Worm (Caenorhabditis elegans): ENCODE data around the gene mlc-2.

Gene mlc-2

DNA sequence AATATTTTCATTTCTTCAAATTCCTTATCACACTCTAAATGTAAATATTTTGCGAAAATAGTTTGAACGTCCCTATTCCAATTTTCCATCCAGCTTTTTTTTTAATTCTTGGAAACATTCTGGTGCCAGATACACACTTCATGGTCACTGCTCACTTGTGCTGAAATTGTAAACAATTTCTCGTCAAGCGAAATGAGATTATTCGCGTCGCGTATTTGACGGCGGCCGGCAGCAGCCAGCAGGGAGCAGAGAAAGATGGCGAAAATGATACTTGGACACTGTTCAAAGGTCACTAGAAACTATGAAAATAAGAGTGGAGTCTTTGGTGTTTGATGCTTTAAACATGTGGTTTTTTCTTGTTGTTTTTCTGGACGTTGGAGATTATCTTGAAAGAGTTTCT lies 48.1 kb upstream of the mlc-2 start:
- TF ChIP-seq ztf-11 (tag; optimal IDR thresholded peaks at IDR 0.05) (no peak), F13H6.1 (tag; optimal IDR thresholded peaks at IDR 0.05) (peak; percentile 26), ztf-4 (tag; optimal IDR thresholded peaks at IDR 0.05) (no peak), skn-1 (tag; optimal IDR thresholded peaks at IDR 0.05) (no peak), crh-2 (tag; optimal IDR thresholded peaks at IDR 0.05) (peak; percentile 55), sma-9 (GFP tag; optimal IDR thresholded peaks at IDR 0.05) (peak; percentile 73), sma-9 (tag; optimal IDR thresholded peaks at IDR 0.05) (no peak), sma-3 (GFP tag; optimal IDR thresholded peaks at IDR 0.05) (no peak), elt-3 (tag; optimal IDR thresholded peaks at IDR 0.05) (no peak), lsy-2 (tag; optimal IDR thresholded peaks at IDR 0.05) (peak in 1 of 2 experiments; percentile 30), fos-1 (tag; optimal IDR thresholded peaks at IDR 0.05) (peak; percentile 35), snpc-4 (tag; optimal IDR thresholded peaks at IDR 0.05) (no peak), ceh-82 (tag; optimal IDR thresholded peaks at IDR 0.05) (no peak)

DNA sequence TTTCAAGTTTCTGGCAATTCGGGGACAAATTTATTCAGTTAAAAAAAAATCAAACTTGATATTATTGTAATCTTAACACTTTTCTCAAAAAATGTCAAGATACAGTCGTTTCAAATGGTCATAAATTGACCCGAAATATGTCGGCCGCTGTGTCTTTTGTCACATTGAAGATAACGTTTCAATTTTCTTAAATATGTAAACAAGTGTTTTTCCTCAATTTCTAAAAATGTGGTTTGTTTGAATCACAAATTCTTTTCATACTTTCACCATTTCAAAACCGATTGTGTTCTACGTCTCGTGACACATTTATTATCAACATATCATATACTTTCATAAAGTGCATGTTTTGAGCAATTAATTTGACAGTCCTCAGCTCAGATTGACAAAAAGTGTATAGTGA lies 45.9 kb upstream of the mlc-2 start:
- no peak for TF ChIP-seq aly-2 (tag; optimal IDR thresholded peaks at IDR 0.05)
- peak; percentile 41 for TF ChIP-seq sma-9 (GFP tag; optimal IDR thresholded peaks at IDR 0.05)
- no peak for TF ChIP-seq sma-9 (tag; optimal IDR thresholded peaks at IDR 0.05)

DNA sequence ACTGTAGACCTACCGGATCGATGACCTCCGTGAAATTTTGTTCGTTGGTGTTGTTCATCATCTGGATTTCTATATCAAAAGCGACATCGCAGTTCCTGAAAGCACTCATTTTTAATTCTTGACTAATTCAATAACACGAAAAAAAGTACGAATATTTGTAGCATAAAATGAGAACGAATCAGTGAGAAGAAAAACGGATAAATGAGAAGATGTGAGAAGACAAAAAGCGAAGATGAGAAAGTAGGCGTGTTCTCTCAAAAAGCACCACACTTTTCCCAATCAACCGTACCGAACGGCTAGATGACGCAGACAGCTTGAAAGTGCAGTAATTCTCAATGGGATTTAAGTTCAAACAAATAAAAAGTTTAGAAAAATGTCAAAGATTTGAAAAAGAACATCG lies 30.3 kb upstream of the mlc-2 start, which contains the start of gene npr-24:
Gene npr-24, minus strand, starts transcription at position 101 of the 400 bp plus-strand sequence.
- TF ChIP-seq ztf-11 (tag; optimal IDR thresholded peaks at IDR 0.05) (no peak), Y55F3AM.14 (GFP tag; optimal IDR thresholded peaks at IDR 0.05) (no peak), sma-3 (GFP tag; optimal IDR thresholded peaks at IDR 0.05) (no peak), alr-1 (tag; optimal IDR thresholded peaks at IDR 0.05) (no peak), sem-4 (tag; optimal IDR thresholded peaks at IDR 0.05) (no peak), crh-2 (tag; optimal IDR thresholded peaks at IDR 0.05) (no peak), unc-62 (GFP tag; optimal IDR thresholded peaks at IDR 0.05) (no peak), F13H6.1 (tag; optimal IDR thresholded peaks at IDR 0.05) (no peak), fos-1 (tag; optimal IDR thresholded peaks at IDR 0.05) (no peak), sma-9 (GFP tag; optimal IDR thresholded peaks at IDR 0.05) (no peak), sma-9 (tag; optimal IDR thresholded peaks at IDR 0.05) (no peak), aly-2 (tag; optimal IDR thresholded peaks at IDR 0.05) (no peak), skn-1 (tag; optimal IDR thresholded peaks at IDR 0.05) (no peak), ztf-1 (GFP tag; conservative IDR thresholded peaks at IDR 0.05) (no peak)

DNA sequence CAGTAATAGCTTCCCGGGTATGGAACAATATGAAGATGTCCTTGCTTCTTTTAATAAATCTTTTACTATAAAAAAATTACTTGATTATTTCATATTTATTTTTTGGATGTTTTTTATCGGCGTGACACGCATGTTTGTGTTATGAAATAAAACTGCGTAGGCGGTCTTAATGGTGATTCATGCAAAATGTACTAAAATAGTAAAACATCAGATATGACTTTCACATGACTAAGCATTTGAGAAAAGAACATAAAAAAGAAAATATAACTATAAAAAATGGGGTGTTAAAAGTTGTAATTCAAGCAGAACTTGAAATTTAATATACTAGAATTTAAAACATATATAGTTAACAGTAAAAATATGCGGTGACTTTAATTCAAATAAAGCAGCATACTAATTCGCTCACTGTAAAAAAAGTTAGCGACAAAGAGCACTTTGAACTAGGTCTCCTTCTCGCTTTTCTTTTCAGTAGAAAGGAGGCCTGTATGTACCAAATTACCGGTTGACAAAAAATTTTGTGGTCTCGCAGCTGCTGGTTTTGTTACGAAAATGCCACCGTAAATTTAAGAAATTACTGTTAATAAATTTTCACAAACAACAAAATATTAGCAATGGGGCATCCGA lies 25.6 kb upstream of the mlc-2 start:
- TF ChIP-seq C34F6.9 (tag; optimal IDR thresholded peaks at IDR 0.05) (peak; percentile 18), ztf-4 (tag; optimal IDR thresholded peaks at IDR 0.05) (peak; percentile 65), fos-1 (tag; optimal IDR thresholded peaks at IDR 0.05) (no peak)

DNA sequence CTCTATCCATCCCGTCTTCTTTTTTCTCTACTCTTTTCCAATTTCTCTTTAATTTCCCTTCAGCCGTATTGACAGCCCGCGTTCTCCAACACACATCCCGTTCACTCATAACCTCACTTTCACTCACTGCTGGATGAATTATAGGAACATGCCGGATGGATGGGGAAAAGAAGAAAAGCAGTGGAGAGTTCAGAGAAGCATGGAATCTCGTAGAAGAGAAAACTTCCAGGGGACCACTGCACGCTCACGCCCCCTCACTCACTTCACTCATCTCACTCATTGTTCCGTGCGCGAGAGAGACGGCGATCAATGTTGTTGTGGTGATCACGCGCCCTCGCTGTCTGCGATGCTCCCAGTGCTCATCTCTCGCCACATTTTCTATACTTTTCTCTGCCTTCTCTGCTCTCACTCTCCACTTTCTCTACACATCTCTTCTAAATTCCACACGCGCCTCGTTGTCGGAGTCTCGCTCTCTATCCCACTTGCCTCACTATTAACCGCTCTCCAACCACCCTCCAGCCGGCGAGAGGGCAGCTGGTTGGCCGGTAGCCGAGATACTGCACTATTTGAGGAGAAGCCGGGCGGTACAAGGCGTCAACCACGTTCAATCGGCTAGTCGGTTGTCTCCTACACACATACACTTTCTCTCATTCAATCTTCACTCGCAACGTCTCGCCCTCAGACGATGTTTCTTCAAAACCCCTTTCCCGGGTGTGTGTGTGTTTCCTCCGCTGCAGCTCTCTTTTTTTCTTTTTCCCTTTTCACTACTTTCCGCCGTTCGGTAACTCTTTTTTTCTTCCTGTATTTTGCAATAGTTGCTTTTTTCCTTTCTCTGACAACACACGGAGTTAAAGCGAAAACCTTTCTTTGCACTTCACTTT lies 23.5 kb upstream of the mlc-2 start:
- peak; percentile 83 for TF ChIP-seq nhr-25 (tag; optimal IDR thresholded peaks at IDR 0.05)
- TF ChIP-seq F13H6.1 (tag; optimal IDR thresholded peaks at IDR 0.05): peak; percentile 98
- TF ChIP-seq ztf-1 (GFP tag; conservative IDR thresholded peaks at IDR 0.05): no peak
- TF ChIP-seq ceh-16 (tag; optimal IDR thresholded peaks at IDR 0.05): peak; percentile 58
- TF ChIP-seq peb-1 (tag; optimal IDR thresholded peaks at IDR 0.05): no peak
- peak; percentile 88 for TF ChIP-seq sem-4 (tag; optimal IDR thresholded peaks at IDR 0.05)
- peak; percentile 84 for TF ChIP-seq unc-55 (GFP tag; optimal IDR thresholded peaks at IDR 0.05)
- peak; percentile 86 for TF ChIP-seq egl-27 (tag; optimal IDR thresholded peaks at IDR 0.05)
- TF ChIP-seq R02D3.7 (tag; optimal IDR thresholded peaks at IDR 0.05): peak; percentile 14
- peak; percentile 68 for TF ChIP-seq ztf-4 (tag; optimal IDR thresholded peaks at IDR 0.05)
- peak; percentile 66 for TF ChIP-seq lin-13 (GFP tag; optimal IDR thresholded peaks at IDR 0.05)
- TF ChIP-seq dmd-4 (tag; optimal IDR thresholded peaks at IDR 0.05): no peak
- peak; percentile 55 for TF ChIP-seq unc-39 (tag; optimal IDR thresholded peaks at IDR 0.05)
- TF ChIP-seq nhr-237 (tag; optimal IDR thresholded peaks at IDR 0.05): peak; percentile 1
- peak; percentile 54 for TF ChIP-seq zag-1 (tag; optimal IDR thresholded peaks at IDR 0.05)
- TF ChIP-seq C34F6.9 (tag; optimal IDR thresholded peaks at IDR 0.05): peak; percentile 87
- peak; percentile 17 for TF ChIP-seq nhr-77 (tag; optimal IDR thresholded peaks at IDR 0.05)
- peak; percentile 84 for TF ChIP-seq unc-62 (GFP tag; optimal IDR thresholded peaks at IDR 0.05)
- peak; percentile 57 for TF ChIP-seq lin-39 (tag; optimal IDR thresholded peaks at IDR 0.05)
- peak; percentile 41 for TF ChIP-seq snpc-4 (tag; optimal IDR thresholded peaks at IDR 0.05)
- TF ChIP-seq nhr-23 (tag; optimal IDR thresholded peaks at IDR 0.05): no peak
- TF ChIP-seq elt-3 (tag; optimal IDR thresholded peaks at IDR 0.05): no peak
- peak; percentile 53 for TF ChIP-seq fos-1 (tag; optimal IDR thresholded peaks at IDR 0.05)
- peak; percentile 93 for TF ChIP-seq Y55F3AM.14 (GFP tag; optimal IDR thresholded peaks at IDR 0.05)
- peak; percentile 87 for TF ChIP-seq sma-3 (GFP tag; optimal IDR thresholded peaks at IDR 0.05)
- peak; percentile 73 for TF ChIP-seq lin-11 (tag; optimal IDR thresholded peaks at IDR 0.05)
- peak; percentile 89 for TF ChIP-seq blmp-1 (tag; optimal IDR thresholded peaks at IDR 0.05; ENCODE audit: insufficient read depth)
- TF ChIP-seq skn-1 (tag; optimal IDR thresholded peaks at IDR 0.05): no peak
- no peak for TF ChIP-seq aly-2 (tag; optimal IDR thresholded peaks at IDR 0.05)
- peak; percentile 82 to 95 for TF ChIP-seq mdl-1 (tag; optimal IDR thresholded peaks at IDR 0.05)
- TF ChIP-seq gmeb-1 (tag; optimal IDR thresholded peaks at IDR 0.05): peak; percentile 54
- TF ChIP-seq alr-1 (tag; optimal IDR thresholded peaks at IDR 0.05): no peak
- no peak for TF ChIP-seq nhr-11 (tag; optimal IDR thresholded peaks at IDR 0.05)

All from whole organism, L2 larva.